Worm (Caenorhabditis elegans) whole organism, L2 larva: ENCODE data around the gene lact-1.
A peak's percentile ranks its signal among the peaks of the same experiment; 100 is the strongest.

Experiments used
- C34F6.9 ChIP-seq: fragments of 150-350 bp; optimal IDR thresholded peaks from 2 replicates; lab custom pipeline; 2014; ENCODE audit warnings: missing biosample characterization, missing genetic modification characterization
- F13H6.1 ChIP-seq: sonication (generic microtip); optimal IDR thresholded peaks from 2 replicates; lab custom pipeline; 2016; ENCODE audit warnings: missing genetic modification characterization, missing compliant biosample characterization
- R02D3.7 ChIP-seq: fragments of 150-350 bp; optimal IDR thresholded peaks from 2 replicates; lab custom pipeline; 2014; ENCODE audit warnings: missing biosample characterization, missing genetic modification characterization
- Y55F3AM.14 ChIP-seq: fragments of 200-800 bp; sonication (Bioruptor generic); optimal IDR thresholded peaks from 2 replicates; lab custom pipeline; 2018; ENCODE audit warnings: mild to moderate bottlenecking, missing genetic modification characterization, missing compliant biosample characterization
- aly-2 ChIP-seq: fragments of 150-350 bp; optimal IDR thresholded peaks from 2 replicates; lab custom pipeline; 2014; ENCODE audit warnings: missing biosample characterization, missing genetic modification characterization
- blmp-1 ChIP-seq: sonication (generic microtip); optimal IDR thresholded peaks from 2 replicates; lab custom pipeline; 2017; ENCODE audit warnings: missing genetic modification characterization, mild to moderate bottlenecking, missing compliant biosample characterization, antibody characterized with exemption, moderate library complexity; ENCODE audit not compliant: insufficient read depth
- ceh-16 ChIP-seq: fragments of 150-350 bp; optimal IDR thresholded peaks from 2 replicates; lab custom pipeline; 2014; ENCODE audit warnings: missing biosample characterization, missing genetic modification characterization
- ceh-82 ChIP-seq: fragments of 150-350 bp; optimal IDR thresholded peaks from 2 replicates; lab custom pipeline; 2014; ENCODE audit warnings: missing biosample characterization, missing genetic modification characterization
- dmd-4 ChIP-seq: sonication (generic microtip); optimal IDR thresholded peaks from 2 replicates; lab custom pipeline; 2017; ENCODE audit warnings: missing biosample characterization, missing genetic modification characterization
- elt-1 ChIP-seq: fragments of 150-350 bp; optimal IDR thresholded peaks from 2 replicates; lab custom pipeline; 2014; ENCODE audit warnings: missing biosample characterization, missing genetic modification characterization
- elt-3 ChIP-seq: sonication (generic microtip); optimal IDR thresholded peaks from 2 replicates; lab custom pipeline; 2017; ENCODE audit warnings: missing biosample characterization, missing genetic modification characterization
- gmeb-1 ChIP-seq: fragments of 150-350 bp; optimal IDR thresholded peaks from 2 replicates; lab custom pipeline; 2014; ENCODE audit warnings: missing biosample characterization, missing genetic modification characterization
- lin-11 ChIP-seq: fragments of 150-350 bp; sonication (generic microtip); optimal IDR thresholded peaks from 2 replicates; lab custom pipeline; 2014; ENCODE audit warnings: missing biosample characterization, missing genetic modification characterization, inconsistent platforms, mixed read lengths
- lsy-2 ChIP-seq, 2 experiments: fragments of 150-350 bp in 1 of 2; sonication (generic microtip) in 1 of 2; optimal IDR thresholded peaks; 2 replicates each; lab custom pipeline; 2014 to 2017; ENCODE audit warnings: missing biosample characterization in 2 of 2, missing genetic modification characterization in 2 of 2
- mdl-1 ChIP-seq, 2 experiments: fragments of 150-350 bp in 1 of 2; sonication (generic microtip) in 1 of 2; optimal IDR thresholded peaks; 2 replicates each; lab custom pipeline; 2017; ENCODE audit warnings: missing biosample characterization in 2 of 2, missing genetic modification characterization in 2 of 2
- nhr-10 ChIP-seq: sonication (generic microtip); optimal IDR thresholded peaks from 2 replicates; lab custom pipeline; 2017; ENCODE audit warnings: missing biosample characterization, missing genetic modification characterization
- nhr-12 ChIP-seq: fragments of 150-350 bp; optimal IDR thresholded peaks from 2 replicates; lab custom pipeline; 2014; ENCODE audit warnings: missing biosample characterization, missing genetic modification characterization
- nhr-129 ChIP-seq: fragments of 150-350 bp; optimal IDR thresholded peaks from 2 replicates; lab custom pipeline; 2014; ENCODE audit warnings: missing biosample characterization, missing genetic modification characterization
- nhr-21 ChIP-seq: fragments of 150-350 bp; optimal IDR thresholded peaks from 2 replicates; lab custom pipeline; 2014; ENCODE audit warnings: missing biosample characterization, missing genetic modification characterization
- nhr-25 ChIP-seq: fragments of 150-350 bp; sonication (generic microtip); optimal IDR thresholded peaks from 3 replicates; lab custom pipeline; 2014; ENCODE audit warnings: missing biosample characterization, missing genetic modification characterization
- nhr-6 ChIP-seq: fragments of 150-350 bp; optimal IDR thresholded peaks from 2 replicates; lab custom pipeline; 2014; ENCODE audit warnings: missing biosample characterization, missing genetic modification characterization
- nhr-77 ChIP-seq: fragments of 150-350 bp; optimal IDR thresholded peaks from 2 replicates; lab custom pipeline; 2014; ENCODE audit warnings: missing biosample characterization, missing genetic modification characterization
- sma-9 ChIP-seq, 2 experiments: fragments of 150-350 bp in 1 of 2; sonication (generic microtip) in 1 of 2; optimal IDR thresholded peaks; 2 replicates each; lab custom pipeline; 2014 to 2016; ENCODE audit warnings: missing genetic modification characterization in 2 of 2, mild to moderate bottlenecking in 1 of 2, missing biosample characterization in 1 of 2, missing compliant biosample characterization in 1 of 2, missing genetic modification reagents in 1 of 2, moderate library complexity in 1 of 2
- snpc-4 ChIP-seq: fragments of 150-350 bp; optimal IDR thresholded peaks from 2 replicates; lab custom pipeline; 2014; ENCODE audit warnings: missing biosample characterization, missing genetic modification characterization
- unc-55 ChIP-seq: fragments of 150-350 bp; sonication (generic microtip); optimal IDR thresholded peaks from 3 replicates; lab custom pipeline; 2014; ENCODE audit warnings: missing biosample characterization, missing genetic modification reagents, missing genetic modification characterization
- unc-62 ChIP-seq: fragments of 150-350 bp; optimal IDR thresholded peaks from 2 replicates; lab custom pipeline; 2014; ENCODE audit warnings: missing biosample characterization, missing genetic modification reagents, missing genetic modification characterization
- zag-1 ChIP-seq: fragments of 150-350 bp; optimal IDR thresholded peaks from 2 replicates; lab custom pipeline; 2014; ENCODE audit warnings: missing biosample characterization, missing genetic modification characterization
- ztf-1 ChIP-seq: fragments of 200-800 bp; sonication (Bioruptor generic); conservative IDR thresholded peaks from 2 replicates; pipeline ENCODE4 v1.3.6; 2022; ENCODE audit warnings: missing genetic modification characterization, missing compliant biosample characterization
- ztf-4 ChIP-seq: fragments of 150-350 bp; optimal IDR thresholded peaks from 2 replicates; lab custom pipeline; 2014; ENCODE audit warnings: missing biosample characterization, missing genetic modification characterization

lact-1 gene

ce11 chrX:7229357-7229756 is 30.8 kb downstream of the lact-1 start:
- no peak for TF ChIP-seq elt-3
- TF ChIP-seq nhr-21 (tag; lab: Kevin White, UChicago) = no peak
- no peak for TF ChIP-seq gmeb-1 (tag; lab: Kevin White, UChicago)
- TF ChIP-seq lin-11 = no peak
- TF ChIP-seq ceh-82 (tag; lab: Kevin White, UChicago) = no peak
- no peak for TF ChIP-seq blmp-1 (tag; lab: Kevin White, UChicago)
- TF ChIP-seq ztf-1 (GFP tag; lab: Robert Waterston, UW) = no peak
- no peak for TF ChIP-seq Y55F3AM.14 (GFP tag; lab: Kevin White, UChicago)
- TF ChIP-seq mdl-1 (tag; optimal IDR thresholded peaks at IDR 0.05; lab: Kevin White, UChicago) = no peak
- TF ChIP-seq ceh-16 (tag; lab: Kevin White, UChicago) = no peak

DNA sequence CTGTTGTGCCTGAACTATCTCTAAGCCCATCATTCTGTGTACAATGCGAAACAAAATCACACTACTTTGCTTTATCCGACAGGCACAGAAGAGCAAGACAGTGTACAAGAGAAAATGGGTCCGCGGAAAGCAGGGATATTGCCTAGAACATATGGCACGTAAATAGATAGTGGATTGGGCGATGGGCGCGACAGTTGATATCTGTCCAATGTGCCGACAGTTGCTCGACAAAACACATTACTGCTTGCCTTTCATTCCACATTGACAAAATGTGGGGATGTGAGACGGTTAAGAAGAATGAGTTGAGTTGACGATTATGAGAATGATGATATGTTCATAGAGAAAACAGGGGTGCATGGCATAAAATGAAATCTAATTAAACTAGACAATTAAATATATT is 35.1 kb downstream of the lact-1 start:
- TF ChIP-seq nhr-129 (peak; percentile 29), nhr-6 (tag; lab: Kevin White, UChicago) (no peak), zag-1 (tag; lab: Kevin White, UChicago) (no peak)

ce11 chrX:7224510-7224909 is 35.7 kb downstream of the lact-1 start:
- TF ChIP-seq ceh-82 (tag; lab: Kevin White, UChicago) (no peak), F13H6.1 (tag; lab: Kevin White, UChicago) (no peak), snpc-4 (tag; lab: Kevin White, UChicago) (no peak), Y55F3AM.14 (GFP tag; lab: Kevin White, UChicago) (no peak), nhr-12 (tag; lab: Kevin White, UChicago) (no peak), dmd-4 (tag; lab: Kevin White, UChicago) (no peak), gmeb-1 (tag; lab: Kevin White, UChicago) (no peak), nhr-77 (tag; lab: Kevin White, UChicago) (no peak), ztf-1 (GFP tag; lab: Robert Waterston, UW) (no peak), ztf-4 (tag; lab: Kevin White, UChicago) (no peak)

DNA sequence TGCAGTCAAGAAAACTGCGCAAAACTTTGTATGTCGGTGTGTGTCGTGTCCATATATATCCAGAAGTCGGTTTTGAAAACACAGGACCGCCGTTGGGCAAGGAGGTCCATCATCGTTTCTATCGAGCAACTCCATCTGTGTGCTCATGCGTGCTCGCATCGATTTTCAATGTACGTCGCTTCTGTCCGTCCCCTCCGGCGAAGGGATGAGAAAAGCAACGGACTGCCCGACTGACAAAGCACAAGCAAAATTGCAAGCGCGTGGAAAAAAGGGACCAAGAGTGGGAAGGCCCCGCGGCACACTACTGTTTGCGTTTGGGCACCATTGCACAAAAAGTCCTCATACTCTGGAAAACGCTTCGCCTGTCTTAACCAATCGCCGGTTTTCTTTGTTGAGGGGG is 37.8 kb downstream of the lact-1 start:
- TF ChIP-seq C34F6.9 (tag; lab: Kevin White, UChicago) = no peak
- no peak for TF ChIP-seq aly-2 (tag; lab: Kevin White, UChicago)
- TF ChIP-seq nhr-10 = no peak
- TF ChIP-seq nhr-25 (tag; lab: Kevin White, UChicago) = no peak
- TF ChIP-seq nhr-6 (tag; lab: Kevin White, UChicago) = no peak
- no peak for TF ChIP-seq lin-11
- TF ChIP-seq unc-55 (GFP tag; lab: Kevin White, UChicago) = peak; percentile 30
- TF ChIP-seq, all 48 proteins: peak for 1

ce11 chrX:7220209-7220608 is 40.0 kb downstream of the lact-1 start:
- TF ChIP-seq elt-1 (no peak), lin-11 (no peak), nhr-77 (tag; lab: Kevin White, UChicago) (no peak), lsy-2 (tag; optimal IDR thresholded peaks at IDR 0.05; lab: Kevin White, UChicago) (no peak), unc-62 (GFP tag; lab: Kevin White, UChicago) (no peak), Y55F3AM.14 (GFP tag; lab: Kevin White, UChicago) (no peak), nhr-129 (no peak), F13H6.1 (tag; lab: Kevin White, UChicago) (no peak), R02D3.7 (no peak)

DNA sequence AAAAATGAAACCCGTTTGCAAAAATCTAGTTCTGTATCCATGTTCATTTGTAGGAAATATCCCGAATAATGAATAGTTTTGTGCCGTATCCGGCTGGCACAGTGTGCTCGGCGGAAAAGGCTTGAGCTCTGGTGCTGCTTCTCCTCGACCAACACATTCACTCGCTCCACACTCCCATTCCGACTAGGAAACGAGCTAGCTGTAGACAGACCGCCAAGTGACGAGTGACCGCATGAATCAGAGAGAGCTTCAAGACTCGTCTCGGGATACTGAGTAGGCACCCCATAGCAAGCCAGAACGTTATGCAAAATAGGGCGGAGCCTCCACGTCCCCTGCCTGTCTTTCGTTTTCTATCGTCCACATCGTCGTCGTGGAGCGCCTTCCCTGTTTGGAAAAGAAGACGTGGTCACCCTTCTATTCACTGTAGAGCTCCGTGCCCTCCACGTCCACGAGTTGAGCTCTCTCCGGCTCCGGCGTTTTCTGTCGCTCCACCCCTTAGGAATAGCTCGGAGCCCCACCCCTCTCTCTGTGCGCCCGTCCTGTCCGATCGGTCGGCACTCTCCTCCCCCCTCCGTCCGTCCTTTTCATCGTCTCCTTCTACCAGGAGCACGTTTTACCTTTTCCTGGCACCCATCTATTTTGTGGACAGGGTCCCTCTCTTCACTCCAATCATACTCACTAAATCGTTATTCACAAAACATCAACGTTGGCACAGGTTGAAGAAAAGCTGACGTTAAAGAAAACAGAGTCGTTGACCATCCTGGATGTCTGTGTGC is 42.3 kb downstream of the lact-1 start, which contains the start of gene syd-9:
Gene syd-9, plus strand, starts transcription at position 394 of the 776 bp plus-strand sequence.
- TF ChIP-seq ztf-1 (GFP tag; lab: Robert Waterston, UW) (no peak), nhr-129 (peak; percentile 44), sma-9 (GFP tag; optimal IDR thresholded peaks at IDR 0.05; lab: Kevin White, UChicago) (peak; percentile 19), sma-9 (tag; optimal IDR thresholded peaks at IDR 0.05; lab: Kevin White, UChicago) (no peak), elt-3 (no peak)
- TF ChIP-seq, all 48 proteins: peak for 2
